Fruit fly (Drosophila melanogaster) whole organism: Measurements from ENCODE around the gene syd.

Source experiments
- CG8478 ChIP-seq: fragments of >200 bp; optimal IDR thresholded peaks from 2 replicates; lab custom pipeline; 2018; ENCODE audit warnings: inconsistent platforms
- Dll ChIP-seq: fragments of >200 bp; optimal IDR thresholded peaks from 2 replicates; lab custom pipeline; 2017
- EcR ChIP-seq, 2 experiments: fragments of >200 bp; optimal IDR thresholded peaks; 2 replicates each; lab custom pipeline; 2017; ENCODE audit warnings: missing biosample characterization in 2 of 2, missing genetic modification characterization in 2 of 2, missing genetic modification reagents in 2 of 2
- usp ChIP-seq: fragments of >200 bp; optimal IDR thresholded peaks from 2 replicates; lab custom pipeline; 2017; ENCODE audit warnings: missing biosample characterization, missing genetic modification characterization, mixed read lengths

- no peak for TF ChIP-seq Dll (lab: Kevin White, UChicago)
- no peak for TF ChIP-seq usp
- no peak for TF ChIP-seq CG8478 (lab: Kevin White, UChicago)
- TF ChIP-seq EcR (GFP tag; optimal IDR thresholded peaks at IDR 0.05; lab: Kevin White, UChicago) = no peak
Observed at dm6 chr3L:7976081-7976483, 40.2 kb upstream of the syd start, which contains the start of the genes HP4 and CG8209.
